Fruit fly (Drosophila melanogaster): ENCODE measurements around the gene sdk.

DNA sequence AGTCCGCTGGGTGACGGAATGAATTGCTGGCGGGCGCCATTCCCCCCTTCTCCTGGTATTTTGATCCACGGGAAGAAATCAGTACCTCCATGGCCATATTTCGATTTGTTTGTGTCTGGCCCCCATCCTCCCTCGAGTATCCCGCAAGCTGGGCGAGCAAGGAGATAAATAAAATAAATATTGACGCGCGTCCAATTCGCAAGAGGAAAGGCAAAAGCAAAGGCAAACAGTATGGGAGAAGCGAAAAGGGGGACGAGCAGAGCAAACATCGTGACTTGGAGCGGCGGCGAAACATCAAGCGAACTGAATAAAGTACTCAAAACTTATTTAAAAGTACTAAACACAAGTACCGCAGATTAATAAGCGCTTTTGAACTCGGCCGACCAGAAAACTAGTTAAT is 81.3 kb downstream of the sdk start:
- TF ChIP-seq pdm3 (GFP tag; optimal IDR thresholded peaks at IDR 0.05) = peak; percentile 28
- peak; percentile 44 for TF ChIP-seq Smox (GFP tag; optimal IDR thresholded peaks at IDR 0.05)

Data from whole organism, prepupa.